Fruit fly (Drosophila melanogaster) whole organism, embryonic: ENCODE data around the gene dmrt93B.

ENCODE experiments used
- Blimp-1 ChIP-seq: fragments of 200-800 bp; sonication (Bioruptor generic); optimal IDR thresholded peaks from 3 replicates; lab custom pipeline; 2018; ENCODE audit warnings: missing biosample characterization, missing genetic modification characterization, mild to moderate bottlenecking, moderate library complexity, missing genetic modification reagents
- Bteb2 ChIP-seq: fragments of 200-800 bp; sonication (Bioruptor generic); optimal IDR thresholded peaks from 2 replicates; lab custom pipeline; 2016; ENCODE audit warnings: missing biosample characterization, missing genetic modification characterization
- CG10274 ChIP-seq: fragments of 200-800 bp; sonication (Bioruptor generic); optimal IDR thresholded peaks from 3 replicates; lab custom pipeline; 2017; ENCODE audit warnings: missing biosample characterization, mild to moderate bottlenecking, missing genetic modification characterization
- CG11456 ChIP-seq: fragments of 200-800 bp; sonication (Bioruptor generic); IDR thresholded peaks from 3 replicates; pipeline ENCODE4 v1.3.6; 2022; ENCODE audit warnings: missing biosample characterization, missing genetic modification characterization
- CG11723 ChIP-seq: fragments of 200-800 bp; sonication (Bioruptor generic); optimal IDR thresholded peaks from 2 replicates; lab custom pipeline; 2017; ENCODE audit warnings: missing biosample characterization, mild to moderate bottlenecking, missing genetic modification characterization
- CG13296 ChIP-seq: fragments of 200-800 bp; sonication (Bioruptor generic); optimal IDR thresholded peaks from 3 replicates; lab custom pipeline; 2018; ENCODE audit warnings: missing biosample characterization, mild to moderate bottlenecking, missing genetic modification characterization
- CG13624 ChIP-seq: fragments of 200-800 bp; sonication (Bioruptor generic); optimal IDR thresholded peaks from 2 replicates; lab custom pipeline; 2016; ENCODE audit warnings: missing biosample characterization, missing genetic modification characterization
- CG15269 ChIP-seq: fragments of 200-800 bp; sonication (Bioruptor generic); optimal IDR thresholded peaks from 2 replicates; lab custom pipeline; 2018; ENCODE audit warnings: missing biosample characterization, mild to moderate bottlenecking, missing genetic modification characterization, moderate library complexity
- CG17568 ChIP-seq: fragments of 200-800 bp; sonication (Bioruptor generic); optimal IDR thresholded peaks from 2 replicates; lab custom pipeline; 2018; ENCODE audit warnings: missing biosample characterization, mild to moderate bottlenecking, missing genetic modification characterization, moderate library complexity
- CG18619 ChIP-seq: fragments of 200-800 bp; sonication (Bioruptor generic); optimal IDR thresholded peaks from 3 replicates; lab custom pipeline; 2017; ENCODE audit warnings: missing biosample characterization, mild to moderate bottlenecking, missing genetic modification characterization
- CG2678 ChIP-seq: fragments of 200-800 bp; sonication (Bioruptor generic); optimal IDR thresholded peaks from 3 replicates; lab custom pipeline; 2019; ENCODE audit warnings: missing biosample characterization, mild to moderate bottlenecking, missing genetic modification characterization, moderate library complexity
- CG34376 ChIP-seq: fragments of 200-800 bp; sonication (Bioruptor generic); optimal IDR thresholded peaks from 2 replicates; lab custom pipeline; 2018; ENCODE audit warnings: missing biosample characterization, mild to moderate bottlenecking, missing genetic modification characterization
- CG8944 ChIP-seq: fragments of 200-800 bp; sonication (Bioruptor generic); optimal IDR thresholded peaks from 3 replicates; lab custom pipeline; 2016; ENCODE audit warnings: missing biosample characterization, missing genetic modification characterization
- CG9437 ChIP-seq: fragments of 200-800 bp; sonication (Bioruptor generic); optimal IDR thresholded peaks from 2 replicates; lab custom pipeline; 2018; ENCODE audit warnings: missing biosample characterization, mild to moderate bottlenecking, missing genetic modification characterization
- CG9727 ChIP-seq: fragments of 200-800 bp; sonication (Bioruptor generic); optimal IDR thresholded peaks from 3 replicates; lab custom pipeline; 2017; ENCODE audit warnings: missing biosample characterization, mild to moderate bottlenecking, missing genetic modification characterization
- CG9932 ChIP-seq: fragments of 200-800 bp; sonication (Bioruptor generic); IDR thresholded peaks from 2 replicates; pipeline ENCODE4 v1.3.6; 2022; ENCODE audit warnings: missing biosample characterization, missing genetic modification characterization
- Dad ChIP-seq: fragments of 200-800 bp; sonication (Bioruptor generic); optimal IDR thresholded peaks from 3 replicates; lab custom pipeline; 2016; ENCODE audit warnings: missing biosample characterization, missing genetic modification characterization
- Fer2 ChIP-seq: fragments of 200-800 bp; sonication (Bioruptor generic); optimal IDR thresholded peaks from 2 replicates; lab custom pipeline; 2018; ENCODE audit warnings: missing biosample characterization, mild to moderate bottlenecking, missing genetic modification characterization, moderate library complexity
- H15 ChIP-seq: fragments of 200-800 bp; sonication (Bioruptor generic); IDR thresholded peaks from 3 replicates; pipeline ENCODE4 v1.3.6; 2022; ENCODE audit warnings: missing biosample characterization, missing genetic modification characterization
- Hmx ChIP-seq: fragments of 200-800 bp; sonication (Bioruptor generic); optimal IDR thresholded peaks from 2 replicates; lab custom pipeline; 2016; ENCODE audit warnings: missing biosample characterization, missing genetic modification characterization
- Max ChIP-seq: fragments of 200-800 bp; sonication (Bioruptor generic); optimal IDR thresholded peaks from 2 replicates; lab custom pipeline; 2016; ENCODE audit warnings: missing biosample characterization, mild to moderate bottlenecking, missing genetic modification characterization
- NfI ChIP-seq: fragments of 200-800 bp; sonication (Bioruptor generic); optimal IDR thresholded peaks from 3 replicates; lab custom pipeline; 2018; ENCODE audit warnings: missing biosample characterization, mild to moderate bottlenecking, missing genetic modification characterization, moderate library complexity
- Oaz ChIP-seq: fragments of 200-800 bp; sonication (Bioruptor generic); IDR thresholded peaks from 2 replicates; pipeline ENCODE4 v1.3.6; 2022; ENCODE audit warnings: missing biosample characterization, missing genetic modification characterization
- Scr ChIP-seq: fragments of 200-800 bp; sonication (Bioruptor generic); IDR thresholded peaks from 2 replicates; pipeline ENCODE4 v1.3.6; 2022; ENCODE audit warnings: missing biosample characterization, missing genetic modification characterization; ENCODE audit not compliant: partially characterized antibody
- Sox102F ChIP-seq: fragments of 200-800 bp; sonication (Bioruptor generic); optimal IDR thresholded peaks from 2 replicates; lab custom pipeline; 2018; ENCODE audit warnings: missing biosample characterization, mild to moderate bottlenecking, missing genetic modification characterization, moderate library complexity
- Sry-β ChIP-seq: fragments of 200-800 bp; sonication (Bioruptor generic); optimal IDR thresholded peaks from 2 replicates; lab custom pipeline; 2018; ENCODE audit warnings: missing biosample characterization, mild to moderate bottlenecking, missing genetic modification characterization, moderate library complexity
- Tbp ChIP-seq: fragments of >200 bp; optimal IDR thresholded peaks from 2 replicates; lab custom pipeline; 2018; ENCODE audit warnings: missing biosample characterization, missing genetic modification characterization
- Usf ChIP-seq: fragments of 200-800 bp; sonication (Bioruptor generic); optimal IDR thresholded peaks from 2 replicates; lab custom pipeline; 2017; ENCODE audit warnings: missing genotype, missing biosample characterization, missing genetic modification characterization
- Vsx1 ChIP-seq: fragments of 200-800 bp; sonication (Bioruptor generic); optimal IDR thresholded peaks from 2 replicates; lab custom pipeline; 2017; ENCODE audit warnings: missing biosample characterization, mild to moderate bottlenecking, missing genetic modification characterization, missing genetic modification reagents
- YL-1 ChIP-seq: fragments of 200-800 bp; sonication (Bioruptor generic); optimal IDR thresholded peaks from 3 replicates; lab custom pipeline; 2017; ENCODE audit warnings: missing biosample characterization, mild to moderate bottlenecking, missing genetic modification characterization
- bbx ChIP-seq: fragments of 200-800 bp; sonication (Bioruptor generic); IDR thresholded peaks from 2 replicates; pipeline ENCODE4 v1.3.6; 2022; ENCODE audit warnings: missing biosample characterization, missing genetic modification characterization; ENCODE audit not compliant: partially characterized antibody
- dimm ChIP-seq: fragments of 200-800 bp; sonication (Bioruptor generic); IDR thresholded peaks from 2 replicates; pipeline ENCODE4 v1.3.6; 2022; ENCODE audit warnings: missing biosample characterization, missing genetic modification characterization
- dmrt99B ChIP-seq: fragments of 200-800 bp; sonication (Bioruptor generic); optimal IDR thresholded peaks from 2 replicates; lab custom pipeline; 2018; ENCODE audit warnings: missing biosample characterization, mild to moderate bottlenecking, missing genetic modification characterization, moderate library complexity
- emc ChIP-seq: fragments of 200-800 bp; sonication (Bioruptor generic); optimal IDR thresholded peaks from 2 replicates; lab custom pipeline; 2016; ENCODE audit warnings: missing biosample characterization, missing genetic modification characterization
- fd3F ChIP-seq: fragments of 200-800 bp; sonication (Bioruptor generic); optimal IDR thresholded peaks from 2 replicates; lab custom pipeline; 2018; ENCODE audit warnings: missing biosample characterization, mild to moderate bottlenecking, missing genetic modification characterization, moderate library complexity
- grau ChIP-seq: fragments of 200-800 bp; optimal IDR thresholded peaks from 3 replicates; lab custom pipeline; 2019; ENCODE audit warnings: missing biosample characterization, mild to moderate bottlenecking, missing genetic modification characterization, moderate library complexity
- h ChIP-seq: fragments of >200 bp; optimal IDR thresholded peaks from 2 replicates; lab custom pipeline; 2017
- hbn ChIP-seq: fragments of 200-800 bp; sonication (Bioruptor generic); IDR thresholded peaks from 2 replicates; pipeline ENCODE4 v1.3.6; 2022; ENCODE audit warnings: missing biosample characterization, missing genetic modification characterization; ENCODE audit not compliant: partially characterized antibody
- inv ChIP-seq: fragments of 200-800 bp; sonication (Bioruptor generic); IDR thresholded peaks from 2 replicates; pipeline ENCODE4 v1.3.6; 2022; ENCODE audit warnings: missing biosample characterization, missing genetic modification characterization; ENCODE audit not compliant: partially characterized antibody
- jigr1 ChIP-seq: fragments of 200-800 bp; sonication (Bioruptor generic); IDR thresholded peaks from 3 replicates; pipeline ENCODE4 v1.3.6; 2022; ENCODE audit warnings: missing biosample characterization, missing genetic modification characterization
- kni ChIP-seq: fragments of 200-800 bp; sonication (Bioruptor generic); optimal IDR thresholded peaks from 3 replicates; lab custom pipeline; 2017; ENCODE audit warnings: mild to moderate bottlenecking, missing biosample characterization, missing genetic modification reagents, missing genetic modification characterization
- mam ChIP-seq: fragments of 200-800 bp; sonication (Bioruptor generic); optimal IDR thresholded peaks from 3 replicates; lab custom pipeline; 2016; ENCODE audit warnings: missing biosample characterization, missing genetic modification characterization
- mld ChIP-seq: fragments of 200-800 bp; sonication (Bioruptor generic); IDR thresholded peaks from 3 replicates; pipeline ENCODE4 v1.3.6; 2022; ENCODE audit warnings: missing biosample characterization, missing genetic modification characterization; ENCODE audit not compliant: partially characterized antibody
- nerfin-1 ChIP-seq: fragments of 200-800 bp; sonication (Bioruptor generic); optimal IDR thresholded peaks from 3 replicates; lab custom pipeline; 2019; ENCODE audit warnings: missing biosample characterization, mild to moderate bottlenecking, missing genetic modification characterization, moderate library complexity
- nmo ChIP-seq: fragments of 200-800 bp; sonication (Bioruptor generic); optimal IDR thresholded peaks from 2 replicates; lab custom pipeline; 2018; ENCODE audit warnings: missing biosample characterization, mild to moderate bottlenecking, missing genetic modification characterization, moderate library complexity
- slbo ChIP-seq: fragments of 200-800 bp; sonication (Bioruptor generic); IDR thresholded peaks from 2 replicates; pipeline ENCODE4 v1.3.6; 2022; ENCODE audit warnings: missing biosample characterization, missing genetic modification characterization
- unc-4 ChIP-seq: fragments of 200-800 bp; sonication (Bioruptor generic); IDR thresholded peaks from 2 replicates; pipeline ENCODE4 v1.3.6; 2022; ENCODE audit warnings: missing biosample characterization, missing genetic modification characterization; ENCODE audit not compliant: partially characterized antibody
- vvl ChIP-seq: fragments of 200-800 bp; sonication (Bioruptor generic); IDR thresholded peaks from 2 replicates; pipeline ENCODE4 v1.3.6; 2022; ENCODE audit warnings: missing biosample characterization, missing genetic modification characterization
- wdn ChIP-seq: fragments of 200-800 bp; sonication (Bioruptor generic); IDR thresholded peaks from 2 replicates; pipeline ENCODE4 v1.3.6; 2022; ENCODE audit warnings: missing biosample characterization, missing genetic modification characterization
- zfh1 ChIP-seq: fragments of 200-800 bp; sonication (Bioruptor generic); IDR thresholded peaks from 3 replicates; pipeline ENCODE4 v1.3.6; 2022; ENCODE audit warnings: missing biosample characterization, missing genetic modification characterization

dmrt93B gene

DNA sequence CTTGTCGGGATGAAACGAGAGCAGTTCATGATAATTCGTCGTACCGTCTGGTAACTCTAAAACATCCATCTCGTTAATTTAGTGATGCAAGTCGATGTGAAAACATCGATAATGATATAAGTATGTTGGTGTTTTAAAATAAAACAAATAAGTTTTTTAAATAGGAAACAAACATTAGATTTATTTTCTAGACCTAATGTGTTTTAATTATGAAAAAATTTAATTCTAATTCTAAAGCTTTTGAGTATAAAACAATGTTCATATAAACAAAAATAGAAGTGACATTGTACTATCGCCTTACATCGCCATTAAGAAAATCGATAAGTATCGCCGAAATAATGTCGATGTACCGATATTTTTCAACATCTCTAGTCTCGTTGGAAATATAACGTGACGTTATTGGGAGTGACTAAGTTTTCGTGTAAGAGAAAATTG, 37.3 kb downstream of the dmrt93B start, which contains the start of gene Rab11 (continued):
- TF ChIP-seq NfI (GFP tag; lab: Kevin White, UChicago) (peak; percentile 47), CG15269 (tag; lab: Kevin White, UChicago) (peak; percentile 45), unc-4 (GFP tag; lab: Robert Waterston, UW) (peak; percentile 84), CG11723 (GFP tag; lab: Kevin White, UChicago) (no peak), CG9932 (GFP tag; lab: Robert Waterston, UW) (peak; percentile 78), CG8944 (peak; percentile 34), jigr1 (GFP tag; lab: Robert Waterston, UW) (peak; percentile 5; the same call in 1 of the 3 replicates), mld (GFP tag; lab: Robert Waterston, UW) (peak; percentile 77), CG13624 (peak; percentile 35), CG2678 (tag; lab: Kevin White, UChicago) (peak; percentile 68), Oaz (GFP tag; lab: Robert Waterston, UW) (0 out of 2 replicates have a peak, but pooled peaks have one; percentile 9), wdn (GFP tag; lab: Robert Waterston, UW) (no peak), nerfin-1 (tag; lab: Kevin White, UChicago) (no peak), Max (GFP tag; lab: Kevin White, UChicago) (peak; percentile 71), zfh1 (GFP tag; lab: Robert Waterston, UW) (0 out of 3 replicates have a peak, but pooled peaks have one; percentile 35), inv (peak; percentile 89), Sox102F (peak; percentile 47), Bteb2 (GFP tag; lab: Kevin White, UChicago) (peak; percentile 22), Dad (GFP tag; lab: Kevin White, UChicago) (peak; percentile 27), Sry-β (GFP tag; lab: Kevin White, UChicago) (no peak), bbx (GFP tag; lab: Robert Waterston, UW) (peak; percentile 88), CG11456 (GFP tag; lab: Robert Waterston, UW) (0 out of 3 replicates have a peak, but pooled peaks have one; percentile 45), CG18619 (peak; percentile 26), Scr (GFP tag; lab: Robert Waterston, UW) (peak; percentile 94), CG34376 (GFP tag; lab: Kevin White, UChicago) (peak; percentile 60), emc (GFP tag; lab: Kevin White, UChicago) (no peak), Fer2 (peak; percentile 13), CG10274 (GFP tag; lab: Kevin White, UChicago) (no peak), kni (GFP tag; lab: Kevin White, UChicago) (peak; percentile 54), fd3F (peak; percentile 19), Hmx (GFP tag; lab: Kevin White, UChicago) (peak; percentile 14), H15 (GFP tag; lab: Robert Waterston, UW) (no peak), dimm (no peak), Vsx1 (GFP tag; lab: Kevin White, UChicago) (peak; percentile 28), YL-1 (GFP tag; lab: Kevin White, UChicago) (peak; percentile 76), Usf (GFP tag; lab: Kevin White, UChicago) (no peak), CG9437 (peak; percentile 96), h (lab: Kevin White, UChicago) (no peak), Blimp-1 (GFP tag; lab: Kevin White, UChicago) (peak; percentile 41), Tbp (no peak), vvl (GFP tag; lab: Robert Waterston, UW) (peak; percentile 46), CG9727 (peak; percentile 64), grau (tag; lab: Kevin White, UChicago) (peak; percentile 61), nmo (peak; percentile 75), CG13296 (peak; percentile 22), CG17568 (no peak), mam (peak; percentile 35), dmrt99B (peak; percentile 30), slbo (GFP tag; lab: Robert Waterston, UW) (peak; percentile 78), hbn (GFP tag; lab: Robert Waterston, UW) (peak; percentile 86)
